Worm (Caenorhabditis elegans): ENCODE measurements around the gene C34F11.1.

- no peak for TF ChIP-seq ama-1 (optimal IDR thresholded peaks at IDR 0.05)
- TF ChIP-seq flt-1 (GFP tag; IDR thresholded peaks at IDR 0.05) = no peak
Measured at ce11 chrII:5225284-5225683, 12.5 kb downstream of the C34F11.1 start, which contains the start of gene dsh-1.

Data from whole organism, early embryonic.